Worm (Caenorhabditis elegans) whole organism, mixed stage, embryonic: Measurements from ENCODE around the gene K07E3.2.

ENCODE experiments used
- blmp-1 ChIP-seq: fragments of 150-350 bp; optimal IDR thresholded peaks from 2 replicates; lab custom pipeline; 2014; ENCODE audit warnings: missing biosample characterization, missing genetic modification characterization
- snpc-4 ChIP-seq: fragments of 150-350 bp; optimal IDR thresholded peaks from 2 replicates; lab custom pipeline; 2014; ENCODE audit warnings: missing biosample characterization, missing genetic modification characterization
- sptf-1 ChIP-seq: sonication (generic microtip); optimal IDR thresholded peaks from 2 replicates; lab custom pipeline; 2017; ENCODE audit warnings: mild to moderate bottlenecking, missing genetic modification characterization, moderate library complexity, missing compliant biosample characterization
- tbx-8 ChIP-seq: fragments of 200-800 bp; sonication (Bioruptor generic); optimal IDR thresholded peaks from 2 replicates; lab custom pipeline; 2018; ENCODE audit warnings: mild to moderate bottlenecking, missing genetic modification characterization, moderate library complexity, missing compliant biosample characterization
- ztf-11 ChIP-seq: fragments of 150-350 bp; optimal IDR thresholded peaks from 2 replicates; lab custom pipeline; 2014; ENCODE audit warnings: missing biosample characterization, missing genetic modification characterization

DNA sequence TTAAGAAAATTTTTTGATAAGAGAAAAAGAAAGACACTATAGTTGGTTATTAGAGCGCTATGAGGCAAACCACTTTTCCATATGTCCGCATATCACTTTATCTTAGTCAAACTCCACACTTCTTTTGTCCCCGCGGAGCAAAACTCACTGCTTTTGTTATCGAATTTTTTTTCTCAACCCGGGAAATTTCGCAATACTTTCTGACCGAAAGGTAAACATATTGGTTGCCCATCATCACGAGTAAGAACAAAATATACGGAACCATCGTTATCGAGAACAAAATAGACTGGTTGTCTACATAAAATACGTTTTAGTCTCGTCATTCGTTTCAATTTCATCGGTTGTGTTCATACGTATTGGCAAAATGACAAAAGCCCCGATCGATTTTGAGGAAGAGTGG lies 34.8 kb upstream of the K07E3.2 start, which contains the start of gene C18A11.1:
- TF ChIP-seq tbx-8 (GFP tag; lab: Kevin White, UChicago) (no peak), snpc-4 (tag; lab: Kevin White, UChicago) (no peak), sptf-1 (tag; lab: Kevin White, UChicago) (no peak), ztf-11 (tag; lab: Kevin White, UChicago) (no peak), blmp-1 (tag; lab: Kevin White, UChicago) (no peak)
